Worm (Caenorhabditis elegans): ENCODE data around the gene Y55B1BL.2.

The Y55B1BL.2 gene

ce11 chrIII:423875-424274 lies 21.3 kb downstream of the Y55B1BL.2 start:
- TF ChIP-seq dao-5 (tag; optimal IDR thresholded peaks at IDR 0.05) = no peak
- TF ChIP-seq W03F9.2 (tag; optimal IDR thresholded peaks at IDR 0.05) = no peak

ce11 chrIII:429038-429437 lies 26.5 kb downstream of the Y55B1BL.2 start, which contains the start of gene cec-8:
Gene cec-8, plus strand, starts transcription at chrIII:429338.
- TF ChIP-seq W03F9.2 (tag; optimal IDR thresholded peaks at IDR 0.05) = no peak
- no peak for TF ChIP-seq dao-5 (tag; optimal IDR thresholded peaks at IDR 0.05)
- TF ChIP-seq him-1 (tag; optimal IDR thresholded peaks at IDR 0.05) = no peak

ce11 chrIII:432988-433387 lies 30.4 kb downstream of the Y55B1BL.2 start:
- TF ChIP-seq dao-5 (tag; optimal IDR thresholded peaks at IDR 0.05) (no peak), W03F9.2 (tag; optimal IDR thresholded peaks at IDR 0.05) (no peak), him-1 (tag; optimal IDR thresholded peaks at IDR 0.05) (no peak)

ce11 chrIII:434361-434941 lies 31.9 kb downstream of the Y55B1BL.2 start, which contains the start of gene affl-2:
Gene affl-2, plus strand, starts transcription at chrIII:434891.
- TF ChIP-seq W03F9.2 (tag; optimal IDR thresholded peaks at IDR 0.05) = no peak
- TF ChIP-seq dao-5 (tag; optimal IDR thresholded peaks at IDR 0.05) = no peak
- TF ChIP-seq him-1 (tag; optimal IDR thresholded peaks at IDR 0.05) = no peak

- no peak for TF ChIP-seq W03F9.2 (tag; optimal IDR thresholded peaks at IDR 0.05)
- TF ChIP-seq him-1 (tag; optimal IDR thresholded peaks at IDR 0.05) = no peak
- TF ChIP-seq dao-5 (tag; optimal IDR thresholded peaks at IDR 0.05) = no peak
These were observed 34.5 kb downstream of the Y55B1BL.2 start for ce11 chrIII:437033-437432.

- no peak for TF ChIP-seq dao-5 (tag; optimal IDR thresholded peaks at IDR 0.05)
- TF ChIP-seq W03F9.2 (tag; optimal IDR thresholded peaks at IDR 0.05) = no peak
- TF ChIP-seq him-1 (tag; optimal IDR thresholded peaks at IDR 0.05) = no peak
These were observed 37.4 kb downstream of the Y55B1BL.2 start, which contains the start of gene affl-1 for ce11 chrIII:439926-440325. Gene affl-1, plus strand, starts transcription at chrIII:440226.

- no peak for TF ChIP-seq W03F9.2 (tag; optimal IDR thresholded peaks at IDR 0.05)
- no peak for TF ChIP-seq him-1 (tag; optimal IDR thresholded peaks at IDR 0.05)
- TF ChIP-seq dao-5 (tag; optimal IDR thresholded peaks at IDR 0.05) = no peak
These were observed 41.5 kb downstream of the Y55B1BL.2 start, which contains the start of gene Y55B1BR.8 for ce11 chrIII:444101-444500. Gene Y55B1BR.8, plus strand, starts transcription at chrIII:444401.

- TF ChIP-seq W03F9.2 (tag; optimal IDR thresholded peaks at IDR 0.05) (no peak), him-1 (tag; optimal IDR thresholded peaks at IDR 0.05) (no peak), dao-5 (tag; optimal IDR thresholded peaks at IDR 0.05) (no peak)
These were observed 44.3 kb downstream of the Y55B1BL.2 start for ce11 chrIII:446860-447259.
